Worm (Caenorhabditis elegans) whole organism, L1 larva: Measurements from ENCODE around the gene Y57A10A.5.
A peak's percentile ranks its signal among the peaks of the same experiment; 100 is the strongest.

Experiments
- C04F5.9 ChIP-seq: sonication (generic microtip); optimal IDR thresholded peaks from 2 replicates; lab custom pipeline; 2016; ENCODE audit warnings: missing genetic modification characterization, missing compliant biosample characterization
- C16A3.4 ChIP-seq: fragments of 150-350 bp; optimal IDR thresholded peaks from 2 replicates; lab custom pipeline; 2014; ENCODE audit warnings: missing biosample characterization, missing genetic modification characterization
- C34B4.2 ChIP-seq: sonication (generic microtip); optimal IDR thresholded peaks from 2 replicates; lab custom pipeline; 2017; ENCODE audit warnings: mild to moderate bottlenecking, missing genetic modification characterization, missing compliant biosample characterization
- aha-1 ChIP-seq: fragments of 150-350 bp; optimal IDR thresholded peaks from 2 replicates; lab custom pipeline; 2014; ENCODE audit warnings: missing biosample characterization, missing genetic modification characterization
- alr-1 ChIP-seq: fragments of 200-800 bp; sonication (Bioruptor generic); optimal IDR thresholded peaks from 2 replicates; lab custom pipeline; 2018; ENCODE audit warnings: borderline replicate concordance, mild to moderate bottlenecking, missing genetic modification characterization, missing compliant biosample characterization
- ceh-63 ChIP-seq: fragments of 200-800 bp; sonication (Bioruptor generic); optimal IDR thresholded peaks from 2 replicates; lab custom pipeline; 2018; ENCODE audit warnings: mild to moderate bottlenecking, missing genetic modification characterization, missing compliant biosample characterization
- ceh-82 ChIP-seq, 3 experiments: fragments of 150-350 bp in 1 of 3; sonication (generic microtip) in 2 of 3; optimal IDR thresholded peaks; 2 replicates each; lab custom pipeline; 2014 to 2017; ENCODE audit warnings: missing biosample characterization in 3 of 3, missing genetic modification characterization in 3 of 3
- ces-1 ChIP-seq: fragments of 150-350 bp; optimal IDR thresholded peaks from 2 replicates; lab custom pipeline; 2014; ENCODE audit warnings: missing biosample characterization, missing genetic modification reagents, missing genetic modification characterization
- dpl-1 ChIP-seq, 3 experiments: fragments of 150-350 bp in 2 of 3; sonication (generic microtip) in 1 of 3; optimal IDR thresholded peaks; 2 replicates each; lab custom pipeline; 2014 to 2017; ENCODE audit warnings: missing biosample characterization in 3 of 3, missing genetic modification characterization in 3 of 3, missing genetic modification reagents in 3 of 3
- efl-1 ChIP-seq, 4 experiments: fragments of 150-350 bp; optimal IDR thresholded peaks in 3 of 4; peaks in 1 of 4; 1 replicate in 1 of 4; 2 replicates in 3 of 4; lab custom pipeline; 2014; ENCODE audit warnings: missing biosample characterization in 2 of 4, missing genetic modification characterization in 2 of 4, missing genetic modification reagents in 2 of 4
- efl-3 ChIP-seq: fragments of 200-800 bp; sonication (Bioruptor generic); optimal IDR thresholded peaks from 2 replicates; lab custom pipeline; 2018; ENCODE audit warnings: mild to moderate bottlenecking, missing genetic modification characterization, missing compliant biosample characterization
- elt-2 ChIP-seq: sonication (generic microtip); optimal IDR thresholded peaks from 2 replicates; lab custom pipeline; 2016; ENCODE audit warnings: missing genetic modification characterization, mild to moderate bottlenecking, inconsistent platforms, missing compliant biosample characterization, missing genetic modification reagents
- ets-5 ChIP-seq: fragments of 200-800 bp; sonication (Bioruptor generic); IDR thresholded peaks from 2 replicates; pipeline ENCODE4 v1.3.6; 2022; ENCODE audit warnings: missing genetic modification characterization, missing compliant biosample characterization
- fkh-10 ChIP-seq: sonication (generic microtip); optimal IDR thresholded peaks from 2 replicates; lab custom pipeline; 2017; ENCODE audit warnings: missing biosample characterization, missing genetic modification reagents, missing genetic modification characterization
- fos-1 ChIP-seq: fragments of 150-350 bp; optimal IDR thresholded peaks from 2 replicates; lab custom pipeline; 2014; ENCODE audit warnings: missing biosample characterization, missing genetic modification characterization
- hpl-2 ChIP-seq: fragments of 150-350 bp; optimal IDR thresholded peaks from 2 replicates; lab custom pipeline; 2014; ENCODE audit warnings: missing biosample characterization, missing genetic modification reagents, missing genetic modification characterization
- irx-1 ChIP-seq: sonication (generic microtip); optimal IDR thresholded peaks from 2 replicates; lab custom pipeline; 2016; ENCODE audit warnings: missing genetic modification characterization, missing compliant biosample characterization
- jun-1 ChIP-seq: fragments of 150-350 bp; optimal IDR thresholded peaks from 2 replicates; lab custom pipeline; 2014; ENCODE audit warnings: missing biosample characterization, missing genetic modification reagents, missing genetic modification characterization
- lin-14 ChIP-seq: fragments of 200-800 bp; sonication (Bioruptor generic); optimal IDR thresholded peaks from 2 replicates; lab custom pipeline; 2018; ENCODE audit warnings: mild to moderate bottlenecking, missing genetic modification characterization, moderate library complexity, missing compliant biosample characterization
- lin-15B ChIP-seq: fragments of 150-350 bp; sonication (generic microtip); optimal IDR thresholded peaks from 3 replicates; lab custom pipeline; 2014; ENCODE audit warnings: missing biosample characterization, missing genetic modification characterization
- lin-35 ChIP-seq, 2 experiments: fragments of 150-350 bp; optimal IDR thresholded peaks; 2 replicates each; lab custom pipeline; 2014; ENCODE audit warnings: missing biosample characterization in 2 of 2, missing genetic modification characterization in 2 of 2, missing genetic modification reagents in 2 of 2
- lin-39 ChIP-seq: fragments of 150-350 bp; optimal IDR thresholded peaks from 2 replicates; lab custom pipeline; 2014; ENCODE audit warnings: missing biosample characterization, missing genetic modification reagents, missing genetic modification characterization
- lsy-2 ChIP-seq, 2 experiments: fragments of 150-350 bp; optimal IDR thresholded peaks; 2 replicates each; lab custom pipeline; 2014; ENCODE audit warnings: missing biosample characterization in 2 of 2, missing genetic modification characterization in 2 of 2
- mep-1 ChIP-seq: fragments of 150-350 bp; optimal IDR thresholded peaks from 2 replicates; lab custom pipeline; 2014; ENCODE audit warnings: missing biosample characterization, missing genetic modification characterization
- nhr-12 ChIP-seq: sonication (generic microtip); optimal IDR thresholded peaks from 2 replicates; lab custom pipeline; 2017; ENCODE audit warnings: missing biosample characterization, missing genetic modification characterization
- nhr-20 ChIP-seq: sonication (generic microtip); optimal IDR thresholded peaks from 2 replicates; lab custom pipeline; 2016; ENCODE audit warnings: mild to moderate bottlenecking, missing genetic modification characterization, missing compliant biosample characterization
- nhr-237 ChIP-seq: fragments of 150-350 bp; optimal IDR thresholded peaks from 2 replicates; lab custom pipeline; 2014; ENCODE audit warnings: missing biosample characterization, missing genetic modification characterization
- nhr-71 ChIP-seq: sonication (generic microtip); optimal IDR thresholded peaks from 2 replicates; lab custom pipeline; 2016; ENCODE audit warnings: mild to moderate bottlenecking, missing genetic modification characterization, moderate library complexity, missing compliant biosample characterization
- nhr-84 ChIP-seq: sonication (generic microtip); optimal IDR thresholded peaks from 2 replicates; lab custom pipeline; 2017; ENCODE audit warnings: missing biosample characterization, missing genetic modification characterization
- pax-3 ChIP-seq: fragments of 200-800 bp; sonication (Bioruptor generic); optimal IDR thresholded peaks from 2 replicates; lab custom pipeline; 2018; ENCODE audit warnings: mild to moderate bottlenecking, missing genetic modification characterization, moderate library complexity, missing compliant biosample characterization
- pqm-1 ChIP-seq: sonication (generic microtip); optimal IDR thresholded peaks from 3 replicates; lab custom pipeline; 2017; ENCODE audit warnings: missing biosample characterization, missing genetic modification characterization
- rnt-1 ChIP-seq: sonication (generic microtip); optimal IDR thresholded peaks from 2 replicates; lab custom pipeline; 2016; ENCODE audit warnings: mild to moderate bottlenecking, missing genetic modification characterization, moderate library complexity, missing compliant biosample characterization
- skn-1 ChIP-seq: fragments of 150-350 bp; optimal IDR thresholded peaks from 2 replicates; lab custom pipeline; 2014; ENCODE audit warnings: missing biosample characterization, missing genetic modification characterization
- snpc-4 ChIP-seq: fragments of 150-350 bp; optimal IDR thresholded peaks from 2 replicates; lab custom pipeline; 2014; ENCODE audit warnings: missing biosample characterization, missing genetic modification characterization
- sox-4 ChIP-seq: sonication (generic microtip); optimal IDR thresholded peaks from 2 replicates; lab custom pipeline; 2016; ENCODE audit warnings: missing genetic modification characterization, missing compliant biosample characterization
- sup-37 ChIP-seq: fragments of 200-800 bp; sonication (Bioruptor generic); optimal IDR thresholded peaks from 2 replicates; lab custom pipeline; 2018; ENCODE audit warnings: mild to moderate bottlenecking, missing genetic modification characterization, missing compliant biosample characterization
- unc-130 ChIP-seq: fragments of 150-350 bp; optimal IDR thresholded peaks from 2 replicates; lab custom pipeline; 2017; ENCODE audit warnings: missing biosample characterization, missing genetic modification characterization, inconsistent platforms
- unc-62 ChIP-seq: fragments of 150-350 bp; optimal IDR thresholded peaks from 2 replicates; lab custom pipeline; 2014; ENCODE audit warnings: missing biosample characterization, missing genetic modification reagents, missing genetic modification characterization
- unc-86 ChIP-seq: sonication (generic microtip); optimal IDR thresholded peaks from 2 replicates; lab custom pipeline; 2016; ENCODE audit warnings: missing genetic modification characterization, missing compliant biosample characterization
- unc-98 ChIP-seq: fragments of 200-800 bp; sonication (Bioruptor generic); IDR thresholded peaks from 2 replicates; pipeline ENCODE4 v1.3.6; 2022; ENCODE audit warnings: missing genetic modification characterization, missing compliant biosample characterization
- vab-15 ChIP-seq: sonication (generic microtip); optimal IDR thresholded peaks from 2 replicates; lab custom pipeline; 2017; ENCODE audit warnings: missing genotype, mild to moderate bottlenecking, missing genetic modification characterization, missing compliant biosample characterization
- ztf-11 ChIP-seq, 2 experiments: sonication (generic microtip); optimal IDR thresholded peaks; 2 replicates each; lab custom pipeline; 2016 to 2017; ENCODE audit warnings: missing genetic modification characterization in 2 of 2, missing biosample characterization in 1 of 2, missing compliant biosample characterization in 1 of 2

The Y57A10A.5 gene

DNA sequence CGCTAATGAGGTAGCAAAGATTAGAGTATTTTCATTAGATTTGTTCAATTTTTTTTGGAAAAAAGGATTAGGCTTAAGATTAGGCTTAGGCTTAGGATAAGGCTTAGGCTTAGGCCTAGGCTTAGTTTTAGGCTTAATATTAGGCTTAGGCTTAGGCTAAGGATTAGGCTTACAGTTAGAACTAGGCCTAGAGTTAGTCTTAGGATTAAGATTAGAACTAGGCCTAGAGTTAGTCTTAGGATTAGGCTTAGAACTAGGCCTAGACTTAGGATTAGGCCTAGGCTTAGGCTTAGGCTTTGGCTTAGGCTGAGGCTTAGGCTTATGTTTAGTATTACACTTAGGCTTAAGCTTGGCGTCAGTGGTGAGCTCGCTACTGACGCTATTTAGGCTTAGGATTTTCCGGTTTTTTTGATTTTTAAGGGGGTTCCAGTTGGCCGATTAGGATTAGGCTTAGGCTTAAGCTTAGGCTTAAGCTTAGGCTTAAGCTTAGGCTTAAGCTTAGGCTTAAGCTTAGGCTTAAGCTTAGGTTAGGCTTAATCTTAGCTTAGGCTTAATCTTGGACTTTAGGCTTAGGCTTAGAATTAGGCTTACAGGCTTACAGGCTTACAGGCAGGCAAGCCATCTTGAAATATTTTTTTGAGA lies 15.3 kb downstream of the Y57A10A.5 start:
- TF ChIP-seq unc-130 (tag; lab: Kevin White, UChicago) (no peak), sup-37 (GFP tag; lab: Kevin White, UChicago) (no peak), ceh-63 (GFP tag; lab: Kevin White, UChicago) (no peak), dpl-1 (GFP tag; optimal IDR thresholded peaks at IDR 0.05; lab: Kevin White, UChicago) (no peak), unc-98 (GFP tag; lab: Robert Waterston, UW) (no peak), fos-1 (tag; lab: Kevin White, UChicago) (no peak), mep-1 (tag; lab: Kevin White, UChicago) (no peak), sox-4 (tag; lab: Kevin White, UChicago) (no peak)

DNA sequence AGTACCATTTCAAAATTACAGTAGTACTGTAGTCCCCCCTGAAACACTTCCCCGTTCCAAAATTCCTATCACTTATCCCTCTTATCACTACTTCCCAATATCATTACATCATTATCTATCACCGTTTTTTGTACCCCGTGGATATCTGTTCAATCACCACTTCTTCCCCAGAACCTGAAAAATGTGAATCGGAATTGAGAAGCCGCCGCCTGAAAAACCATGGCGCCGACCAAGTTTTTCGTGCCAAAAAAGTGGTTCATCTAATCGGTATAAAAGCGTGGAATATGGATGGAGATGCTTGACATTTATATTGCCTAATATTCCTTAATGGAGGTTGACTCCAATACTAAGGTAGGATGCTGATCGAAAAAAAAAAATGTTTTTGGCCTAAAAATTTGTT lies 18.0 kb downstream of the Y57A10A.5 start, which contains the start of gene rol-1:
Gene rol-1 (plus strand): TSS at position 301 of the 400 bp plus-strand sequence.
- TF ChIP-seq lin-35 (GFP tag; optimal IDR thresholded peaks at IDR 0.05; lab: Kevin White, UChicago) (no peak), lin-39 (tag; lab: Kevin White, UChicago) (no peak), nhr-71 (tag; lab: Kevin White, UChicago) (no peak), nhr-84 (no peak), unc-98 (GFP tag; lab: Robert Waterston, UW) (no peak), ces-1 (GFP tag; lab: Kevin White, UChicago) (no peak), C04F5.9 (no peak), unc-86 (no peak)

DNA sequence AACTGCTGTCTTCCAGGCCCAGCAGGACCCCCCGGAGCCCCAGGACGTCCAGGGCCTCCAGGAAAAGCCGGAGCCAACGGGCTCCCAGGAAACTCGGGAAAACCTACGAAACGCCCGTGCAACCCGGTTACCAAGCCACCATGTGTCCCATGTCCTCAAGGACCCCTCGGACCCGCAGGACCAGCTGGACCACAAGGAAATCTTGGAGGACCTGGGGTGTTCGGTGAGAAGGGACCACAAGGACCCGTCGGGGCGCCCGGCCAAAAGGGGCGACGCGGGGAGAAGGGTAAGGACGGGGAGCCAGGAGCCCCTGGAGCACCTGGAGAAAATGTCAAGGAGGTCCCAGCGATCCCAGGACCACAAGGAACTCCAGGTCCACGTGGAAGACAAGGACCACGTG lies 21.1 kb downstream of the Y57A10A.5 start:
- TF ChIP-seq nhr-71 (tag; lab: Kevin White, UChicago) = no peak
- no peak for TF ChIP-seq nhr-84
- no peak for TF ChIP-seq ets-5 (GFP tag; lab: Robert Waterston, UW)
- no peak for TF ChIP-seq vab-15 (tag; lab: Kevin White, UChicago)
- TF ChIP-seq C34B4.2 (tag; lab: Kevin White, UChicago) = no peak
- no peak for TF ChIP-seq irx-1 (tag; lab: Kevin White, UChicago)
- TF ChIP-seq rnt-1 (tag; lab: Kevin White, UChicago) = no peak
- no peak for TF ChIP-seq alr-1 (tag; lab: Kevin White, UChicago)
- no peak for TF ChIP-seq efl-3 (GFP tag; lab: Kevin White, UChicago)
- no peak for TF ChIP-seq nhr-12 (tag; lab: Kevin White, UChicago)
- no peak for TF ChIP-seq ceh-63 (GFP tag; lab: Kevin White, UChicago)
- TF ChIP-seq, all 84 proteins: peak for 0

DNA sequence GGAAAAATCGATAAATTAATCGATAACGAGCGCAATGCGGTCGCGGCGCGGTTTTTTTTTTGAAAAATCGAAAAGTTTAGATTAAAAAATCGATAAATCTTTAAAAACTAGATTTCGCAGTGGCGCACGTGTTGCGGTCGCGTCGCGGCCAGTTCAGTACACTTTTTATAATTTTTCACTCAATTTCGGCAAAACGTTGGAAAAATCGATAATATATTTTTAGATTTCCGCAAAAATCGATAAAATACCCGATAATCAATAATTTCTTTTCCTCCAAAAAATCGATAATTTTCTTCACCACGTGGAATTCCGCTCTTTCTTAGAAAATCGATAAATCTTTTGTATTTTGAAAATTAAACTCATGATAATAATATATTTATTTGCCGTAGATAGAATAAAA lies 22.2 kb downstream of the Y57A10A.5 start:
- TF ChIP-seq nhr-20 (tag; lab: Kevin White, UChicago) (no peak), efl-1 (optimal IDR thresholded peaks at IDR 0.05; lab: Kevin White, UChicago) (no peak), efl-1 (GFP tag; optimal IDR thresholded peaks at IDR 0.05 in 1 of 2; lab: Kevin White, UChicago) (peak in 1 of 2 experiments; percentile 32)

DNA sequence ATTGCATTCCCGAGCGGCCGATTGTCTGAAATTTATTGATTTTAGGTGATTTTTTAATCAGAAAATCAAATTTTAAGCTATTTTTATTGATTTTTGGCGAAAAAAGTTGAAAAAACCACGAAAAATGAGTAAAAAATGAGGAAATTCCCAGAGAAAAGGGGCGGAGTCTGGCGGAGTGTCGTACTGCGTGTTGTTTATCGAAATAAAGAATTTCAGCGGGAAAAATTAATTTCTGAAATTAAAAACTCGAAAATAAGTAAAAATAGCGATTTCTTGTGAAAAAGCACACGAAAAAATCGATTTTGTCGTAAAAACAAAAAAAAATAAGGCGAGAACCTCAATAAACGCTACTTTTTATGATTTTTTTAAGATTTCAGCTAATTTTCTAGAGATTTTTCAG lies 30.6 kb downstream of the Y57A10A.5 start, which contains the start of gene Y57A10A.13:
Gene Y57A10A.13 (minus strand): TSS at position 46 of the 400 bp plus-strand sequence.
- TF ChIP-seq fkh-10 (no peak), lin-14 (GFP tag; lab: Kevin White, UChicago) (no peak), lin-35 (GFP tag; optimal IDR thresholded peaks at IDR 0.05; lab: Kevin White, UChicago) (peak; percentile 72 to 89), ceh-82 (tag; optimal IDR thresholded peaks at IDR 0.05; lab: Kevin White, UChicago) (no peak), vab-15 (tag; lab: Kevin White, UChicago) (no peak), unc-62 (GFP tag; lab: Kevin White, UChicago) (no peak), elt-2 (tag; lab: Kevin White, UChicago) (no peak), nhr-237 (tag; lab: Kevin White, UChicago) (no peak), hpl-2 (GFP tag; lab: Kevin White, UChicago) (no peak), snpc-4 (no peak), nhr-71 (tag; lab: Kevin White, UChicago) (no peak), pax-3 (tag; lab: Kevin White, UChicago) (no peak), efl-3 (GFP tag; lab: Kevin White, UChicago) (no peak), C34B4.2 (tag; lab: Kevin White, UChicago) (no peak), dpl-1 (GFP tag; optimal IDR thresholded peaks at IDR 0.05; lab: Kevin White, UChicago) (peak; percentile 72 to 87 (median 79)), ztf-11 (tag; optimal IDR thresholded peaks at IDR 0.05; lab: Kevin White, UChicago) (no peak), aha-1 (no peak), skn-1 (tag; lab: Kevin White, UChicago) (peak; percentile 15), C16A3.4 (tag; lab: Kevin White, UChicago) (no peak), lin-15B (tag; lab: Kevin White, UChicago) (no peak), alr-1 (tag; lab: Kevin White, UChicago) (no peak), pqm-1 (no peak), lsy-2 (tag; optimal IDR thresholded peaks at IDR 0.05; lab: Kevin White, UChicago) (peak; percentile 4 to 52), rnt-1 (tag; lab: Kevin White, UChicago) (no peak), jun-1 (tag; lab: Kevin White, UChicago) (no peak)
